Worm (Caenorhabditis elegans) whole organism, L2 larva: Measurements from ENCODE around the gene ufc-1.
A peak's percentile ranks its signal among the peaks of the same experiment; 100 is the strongest.

Experiments used
- C34F6.9 ChIP-seq: fragments of 150-350 bp; optimal IDR thresholded peaks from 2 replicates; lab custom pipeline; 2014; ENCODE audit warnings: missing biosample characterization, missing genetic modification characterization
- F13H6.1 ChIP-seq: sonication (generic microtip); optimal IDR thresholded peaks from 2 replicates; lab custom pipeline; 2016; ENCODE audit warnings: missing genetic modification characterization, missing compliant biosample characterization
- Y55F3AM.14 ChIP-seq: fragments of 200-800 bp; sonication (Bioruptor generic); optimal IDR thresholded peaks from 2 replicates; lab custom pipeline; 2018; ENCODE audit warnings: mild to moderate bottlenecking, missing genetic modification characterization, missing compliant biosample characterization
- ZK546.5 ChIP-seq: sonication (generic microtip); optimal IDR thresholded peaks from 2 replicates; lab custom pipeline; 2017; ENCODE audit warnings: missing biosample characterization, missing genetic modification characterization
- alr-1 ChIP-seq: fragments of 150-350 bp; optimal IDR thresholded peaks from 2 replicates; lab custom pipeline; 2014; ENCODE audit warnings: missing biosample characterization, missing genetic modification characterization
- aly-2 ChIP-seq: fragments of 150-350 bp; optimal IDR thresholded peaks from 2 replicates; lab custom pipeline; 2014; ENCODE audit warnings: missing biosample characterization, missing genetic modification characterization
- ama-1 ChIP-seq: fragments of 150-350 bp; optimal IDR thresholded peaks from 2 replicates; lab custom pipeline; 2018; ENCODE audit warnings: inconsistent platforms
- ceh-16 ChIP-seq: fragments of 150-350 bp; optimal IDR thresholded peaks from 2 replicates; lab custom pipeline; 2014; ENCODE audit warnings: missing biosample characterization, missing genetic modification characterization
- ceh-82 ChIP-seq: fragments of 150-350 bp; optimal IDR thresholded peaks from 2 replicates; lab custom pipeline; 2014; ENCODE audit warnings: missing biosample characterization, missing genetic modification characterization
- crh-2 ChIP-seq: sonication (generic microtip); optimal IDR thresholded peaks from 2 replicates; lab custom pipeline; 2017; ENCODE audit warnings: missing biosample characterization, missing genetic modification characterization
- elt-1 ChIP-seq: fragments of 150-350 bp; optimal IDR thresholded peaks from 2 replicates; lab custom pipeline; 2014; ENCODE audit warnings: missing biosample characterization, missing genetic modification characterization
- elt-3 ChIP-seq: sonication (generic microtip); optimal IDR thresholded peaks from 2 replicates; lab custom pipeline; 2017; ENCODE audit warnings: missing biosample characterization, missing genetic modification characterization
- fos-1 ChIP-seq: fragments of 150-350 bp; optimal IDR thresholded peaks from 2 replicates; lab custom pipeline; 2014; ENCODE audit warnings: missing biosample characterization, missing genetic modification characterization
- gmeb-1 ChIP-seq: fragments of 150-350 bp; optimal IDR thresholded peaks from 2 replicates; lab custom pipeline; 2014; ENCODE audit warnings: missing biosample characterization, missing genetic modification characterization
- lin-11 ChIP-seq: fragments of 150-350 bp; sonication (generic microtip); optimal IDR thresholded peaks from 2 replicates; lab custom pipeline; 2014; ENCODE audit warnings: missing biosample characterization, missing genetic modification characterization, inconsistent platforms, mixed read lengths
- lin-39 ChIP-seq: fragments of 150-350 bp; optimal IDR thresholded peaks from 2 replicates; lab custom pipeline; 2014; ENCODE audit warnings: missing biosample characterization, missing genetic modification reagents, missing genetic modification characterization
- lsy-2 ChIP-seq, 2 experiments: fragments of 150-350 bp in 1 of 2; sonication (generic microtip) in 1 of 2; optimal IDR thresholded peaks; 2 replicates each; lab custom pipeline; 2014 to 2017; ENCODE audit warnings: missing biosample characterization in 2 of 2, missing genetic modification characterization in 2 of 2
- mab-5 ChIP-seq: fragments of 150-350 bp; optimal IDR thresholded peaks from 2 replicates; lab custom pipeline; 2014; ENCODE audit warnings: missing biosample characterization, missing genetic modification characterization
- mbf-1 ChIP-seq: sonication (generic microtip); optimal IDR thresholded peaks from 2 replicates; lab custom pipeline; 2017; ENCODE audit warnings: missing biosample characterization, missing genetic modification characterization
- nhr-11 ChIP-seq: fragments of 150-350 bp; optimal IDR thresholded peaks from 2 replicates; lab custom pipeline; 2014; ENCODE audit warnings: missing biosample characterization, missing genetic modification characterization
- nhr-12 ChIP-seq: fragments of 150-350 bp; optimal IDR thresholded peaks from 2 replicates; lab custom pipeline; 2014; ENCODE audit warnings: missing biosample characterization, missing genetic modification characterization
- nhr-129 ChIP-seq: fragments of 150-350 bp; optimal IDR thresholded peaks from 2 replicates; lab custom pipeline; 2014; ENCODE audit warnings: missing biosample characterization, missing genetic modification characterization
- nhr-21 ChIP-seq: fragments of 150-350 bp; optimal IDR thresholded peaks from 2 replicates; lab custom pipeline; 2014; ENCODE audit warnings: missing biosample characterization, missing genetic modification characterization
- nhr-23 ChIP-seq: fragments of 150-350 bp; optimal IDR thresholded peaks from 2 replicates; lab custom pipeline; 2014; ENCODE audit warnings: missing biosample characterization, missing genetic modification reagents, missing genetic modification characterization
- nhr-237 ChIP-seq: fragments of 150-350 bp; optimal IDR thresholded peaks from 2 replicates; lab custom pipeline; 2014; ENCODE audit warnings: missing biosample characterization, missing genetic modification characterization
- nhr-6 ChIP-seq: fragments of 150-350 bp; optimal IDR thresholded peaks from 2 replicates; lab custom pipeline; 2014; ENCODE audit warnings: missing biosample characterization, missing genetic modification characterization
- peb-1 ChIP-seq: fragments of 150-350 bp; optimal IDR thresholded peaks from 2 replicates; lab custom pipeline; 2014; ENCODE audit warnings: missing biosample characterization, missing genetic modification characterization
- skn-1 ChIP-seq: sonication (generic microtip); optimal IDR thresholded peaks from 2 replicates; lab custom pipeline; 2017; ENCODE audit warnings: missing biosample characterization, missing genetic modification characterization
- sma-3 ChIP-seq: sonication (generic microtip); optimal IDR thresholded peaks from 2 replicates; lab custom pipeline; 2016; ENCODE audit warnings: missing genetic modification reagents, missing genetic modification characterization, missing compliant biosample characterization
- sma-9 ChIP-seq, 2 experiments: fragments of 150-350 bp in 1 of 2; sonication (generic microtip) in 1 of 2; optimal IDR thresholded peaks; 2 replicates each; lab custom pipeline; 2014 to 2016; ENCODE audit warnings: missing genetic modification characterization in 2 of 2, mild to moderate bottlenecking in 1 of 2, missing biosample characterization in 1 of 2, missing compliant biosample characterization in 1 of 2, missing genetic modification reagents in 1 of 2, moderate library complexity in 1 of 2
- snpc-4 ChIP-seq: fragments of 150-350 bp; optimal IDR thresholded peaks from 2 replicates; lab custom pipeline; 2014; ENCODE audit warnings: missing biosample characterization, missing genetic modification characterization
- unc-39 ChIP-seq: fragments of 150-350 bp; optimal IDR thresholded peaks from 2 replicates; lab custom pipeline; 2014; ENCODE audit warnings: missing biosample characterization, missing genetic modification characterization
- unc-55 ChIP-seq: fragments of 150-350 bp; sonication (generic microtip); optimal IDR thresholded peaks from 3 replicates; lab custom pipeline; 2014; ENCODE audit warnings: missing biosample characterization, missing genetic modification reagents, missing genetic modification characterization
- ztf-11 ChIP-seq: sonication (generic microtip); optimal IDR thresholded peaks from 2 replicates; lab custom pipeline; 2017; ENCODE audit warnings: missing biosample characterization, missing genetic modification characterization
- ztf-4 ChIP-seq: fragments of 150-350 bp; optimal IDR thresholded peaks from 2 replicates; lab custom pipeline; 2014; ENCODE audit warnings: missing biosample characterization, missing genetic modification characterization

Gene ufc-1

DNA sequence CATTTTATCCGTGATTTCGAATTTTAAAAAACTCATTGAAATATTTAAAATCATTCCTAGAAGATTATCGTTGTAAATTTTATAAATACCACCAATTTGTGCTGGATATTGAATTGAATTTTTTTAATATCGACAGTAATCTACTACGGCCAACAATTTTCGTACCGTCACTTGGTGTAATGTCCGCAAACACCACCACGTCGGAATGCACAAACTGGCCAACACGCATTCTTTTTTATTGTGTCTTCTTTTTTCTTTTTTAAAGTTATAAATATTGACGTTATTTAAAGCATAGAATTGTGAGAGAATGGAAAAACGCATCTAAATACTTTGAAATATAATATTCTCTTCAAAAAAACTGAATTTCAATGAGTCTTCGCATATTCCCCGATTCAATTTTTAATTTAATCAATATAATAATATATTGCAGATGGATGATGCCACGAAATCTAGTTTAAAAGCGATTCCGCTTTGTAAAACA lies at the start of gene ufc-1:
ufc-1 (plus strand) TSS at position 431 of the 481 bp plus-strand sequence.
- TF ChIP-seq lsy-2 (tag; optimal IDR thresholded peaks at IDR 0.05; lab: Kevin White, UChicago) (peak in 1 of 2 experiments; percentile 74), gmeb-1 (tag; lab: Kevin White, UChicago) (no peak), F13H6.1 (tag; lab: Kevin White, UChicago) (no peak), C34F6.9 (peak; percentile 24), lin-11 (no peak), nhr-12 (tag; lab: Kevin White, UChicago) (no peak)

ce11 chrIII:9288540-9288939 lies 42.8 kb upstream of the ufc-1 start:
- TF ChIP-seq crh-2: no peak
- TF ChIP-seq fos-1 (tag; lab: Kevin White, UChicago): peak; percentile 28

DNA sequence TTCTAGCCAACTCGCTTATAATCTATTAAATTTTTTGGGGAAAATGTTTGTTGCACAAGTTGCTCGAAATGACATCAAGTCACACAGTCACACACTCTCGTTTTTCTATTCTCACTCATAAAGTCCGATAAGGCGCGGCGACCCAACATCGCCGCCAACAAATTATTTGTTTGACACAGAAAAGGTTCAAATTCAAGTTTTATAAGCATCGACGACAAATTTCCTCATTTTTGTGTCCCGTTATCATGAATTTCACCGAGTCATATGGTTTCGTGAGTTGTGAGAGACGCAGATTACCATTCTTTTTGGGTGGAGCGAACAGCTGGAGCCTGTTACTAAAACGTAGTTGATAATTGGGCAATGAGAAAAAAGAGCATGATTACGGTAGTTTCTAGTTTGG lies 41.5 kb upstream of the ufc-1 start:
- TF ChIP-seq Y55F3AM.14 (GFP tag; lab: Kevin White, UChicago): no peak
- no peak for TF ChIP-seq nhr-129
- peak; percentile 66 for TF ChIP-seq crh-2
- no peak for TF ChIP-seq nhr-21 (tag; lab: Kevin White, UChicago)
- no peak for TF ChIP-seq ZK546.5 (tag; lab: Kevin White, UChicago)
- no peak for TF ChIP-seq C34F6.9
- no peak for TF ChIP-seq ceh-16 (tag; lab: Kevin White, UChicago)
- TF ChIP-seq fos-1 (tag; lab: Kevin White, UChicago): peak; percentile 87
- TF ChIP-seq nhr-6 (tag; lab: Kevin White, UChicago): no peak
- TF ChIP-seq unc-55 (GFP tag; lab: Kevin White, UChicago): no peak
- no peak for TF ChIP-seq alr-1
- TF ChIP-seq sma-3 (GFP tag; lab: Kevin White, UChicago): no peak
- TF ChIP-seq peb-1 (tag; lab: Kevin White, UChicago): no peak
- no peak for TF ChIP-seq mab-5 (tag; lab: Kevin White, UChicago)
- peak; percentile 64 for TF ChIP-seq sma-9 (GFP tag; optimal IDR thresholded peaks at IDR 0.05; lab: Kevin White, UChicago)
- no peak for TF ChIP-seq sma-9 (tag; optimal IDR thresholded peaks at IDR 0.05; lab: Kevin White, UChicago)
- TF ChIP-seq ama-1 (lab: Kevin White, UChicago): no peak
- TF ChIP-seq ceh-82 (tag; lab: Kevin White, UChicago): no peak
- TF ChIP-seq mbf-1 (tag; lab: Kevin White, UChicago): no peak
- TF ChIP-seq skn-1: no peak
- TF ChIP-seq elt-1 (tag; lab: Kevin White, UChicago): no peak
- TF ChIP-seq ztf-11 (tag; lab: Kevin White, UChicago): no peak
- no peak for TF ChIP-seq snpc-4 (tag; lab: Kevin White, UChicago)
- no peak for TF ChIP-seq unc-39 (tag; lab: Kevin White, UChicago)
- peak; percentile 42 for TF ChIP-seq gmeb-1 (tag; lab: Kevin White, UChicago)
- TF ChIP-seq nhr-11 (tag; lab: Kevin White, UChicago): no peak
- TF ChIP-seq aly-2: no peak

ce11 chrIII:9297345-9297744 lies 34.0 kb upstream of the ufc-1 start, which contains the start of gene K01B6.4:
TSS of gene K01B6.4 (minus strand) at chrIII:9297445.
- TF ChIP-seq nhr-12 (tag; lab: Kevin White, UChicago) (no peak), ZK546.5 (tag; lab: Kevin White, UChicago) (no peak), elt-3 (tag; lab: Kevin White, UChicago) (no peak), ztf-4 (no peak), lin-39 (no peak), sma-3 (GFP tag; lab: Kevin White, UChicago) (no peak), nhr-23 (tag; lab: Kevin White, UChicago) (no peak), gmeb-1 (tag; lab: Kevin White, UChicago) (no peak), lin-11 (no peak), fos-1 (tag; lab: Kevin White, UChicago) (no peak)

ce11 chrIII:9299116-9299515 lies 32.2 kb upstream of the ufc-1 start:
- no peak for TF ChIP-seq ama-1 (lab: Kevin White, UChicago)
- TF ChIP-seq lin-11: no peak
- no peak for TF ChIP-seq Y55F3AM.14 (GFP tag; lab: Kevin White, UChicago)
- TF ChIP-seq skn-1: no peak
- TF ChIP-seq ztf-4: no peak
- no peak for TF ChIP-seq nhr-237 (tag; lab: Kevin White, UChicago)
- no peak for TF ChIP-seq nhr-129
- TF ChIP-seq gmeb-1 (tag; lab: Kevin White, UChicago): no peak
- TF ChIP-seq sma-9 (GFP tag; optimal IDR thresholded peaks at IDR 0.05; lab: Kevin White, UChicago): no peak
- TF ChIP-seq sma-9 (tag; optimal IDR thresholded peaks at IDR 0.05; lab: Kevin White, UChicago): no peak
